Worm (Caenorhabditis elegans) whole organism, mixed stage, embryonic: ENCODE data around the gene fbxc-48.

Experiments
- blmp-1 ChIP-seq: fragments of 150-350 bp; optimal IDR thresholded peaks from 2 replicates; lab custom pipeline; 2014; ENCODE audit warnings: missing biosample characterization, missing genetic modification characterization
- ces-1 ChIP-seq: fragments of 150-350 bp; optimal IDR thresholded peaks from 2 replicates; lab custom pipeline; 2014; ENCODE audit warnings: missing biosample characterization, missing genetic modification reagents, missing genetic modification characterization
- cnd-1 ChIP-seq: fragments of 200-800 bp; sonication (Bioruptor generic); optimal IDR thresholded peaks from 2 replicates; lab custom pipeline; 2018; ENCODE audit warnings: mild to moderate bottlenecking, missing genetic modification characterization, missing compliant biosample characterization
- drap-1 ChIP-seq: fragments of 200-800 bp; sonication (Bioruptor generic); optimal IDR thresholded peaks from 3 replicates; lab custom pipeline; 2018; ENCODE audit warnings: mild to moderate bottlenecking, missing genetic modification characterization, missing compliant biosample characterization
- lsy-2 ChIP-seq: fragments of 150-350 bp; optimal IDR thresholded peaks from 2 replicates; lab custom pipeline; 2014; ENCODE audit warnings: missing biosample characterization, missing genetic modification characterization
- nhr-76 ChIP-seq: sonication (generic microtip); optimal IDR thresholded peaks from 2 replicates; lab custom pipeline; 2017; ENCODE audit warnings: missing biosample characterization, missing genetic modification characterization
- snpc-4 ChIP-seq: fragments of 150-350 bp; optimal IDR thresholded peaks from 2 replicates; lab custom pipeline; 2014; ENCODE audit warnings: missing biosample characterization, missing genetic modification characterization
- sptf-1 ChIP-seq: sonication (generic microtip); optimal IDR thresholded peaks from 2 replicates; lab custom pipeline; 2017; ENCODE audit warnings: mild to moderate bottlenecking, missing genetic modification characterization, moderate library complexity, missing compliant biosample characterization
- unc-39 ChIP-seq: fragments of 150-350 bp; optimal IDR thresholded peaks from 2 replicates; lab custom pipeline; 2014; ENCODE audit warnings: missing biosample characterization, missing genetic modification characterization
- unc-62 ChIP-seq: fragments of 150-350 bp; optimal IDR thresholded peaks from 2 replicates; lab custom pipeline; 2014; ENCODE audit warnings: missing biosample characterization, missing genetic modification reagents, missing genetic modification characterization
- zip-8 ChIP-seq: fragments of 150-350 bp; optimal IDR thresholded peaks from 2 replicates; lab custom pipeline; 2014; ENCODE audit warnings: missing biosample characterization, missing genetic modification characterization

DNA sequence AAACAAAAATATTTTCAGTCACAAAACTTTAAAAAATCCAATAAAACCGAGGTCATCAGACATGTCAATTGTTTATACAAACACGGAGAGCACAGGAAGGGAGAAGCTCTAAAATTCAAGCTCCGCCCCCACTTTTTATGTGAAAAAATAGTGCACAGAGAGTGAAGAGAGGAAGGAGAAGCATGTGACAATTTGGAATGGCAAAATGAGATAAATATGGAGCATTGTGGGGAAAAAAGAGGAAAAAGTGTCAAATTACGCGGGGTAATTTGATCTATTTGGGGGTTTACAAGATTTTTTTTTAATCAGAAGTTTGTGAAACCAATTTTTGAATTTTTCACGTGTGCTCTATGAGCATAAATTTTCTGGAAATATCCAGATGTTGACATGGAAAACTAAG, 22.2 kb upstream of the fbxc-48 start:
- no peak for TF ChIP-seq blmp-1
- no peak for TF ChIP-seq snpc-4
- no peak for TF ChIP-seq lsy-2 (tag; lab: Kevin White, UChicago)
- TF ChIP-seq nhr-76 (tag; lab: Kevin White, UChicago), result no peak
- TF ChIP-seq cnd-1, result no peak
- TF ChIP-seq unc-39 (tag; lab: Kevin White, UChicago), result no peak
- no peak for TF ChIP-seq drap-1 (GFP tag; lab: Kevin White, UChicago)
- TF ChIP-seq sptf-1 (tag; lab: Kevin White, UChicago), result no peak
- TF ChIP-seq unc-62, result no peak
- no peak for TF ChIP-seq zip-8 (tag; lab: Kevin White, UChicago)
- no peak for TF ChIP-seq ces-1
